Worm (Caenorhabditis elegans) whole organism, early embryonic: ENCODE results near the gene kin-18.

Source experiments
- B0310.2 ChIP-seq: sonication (generic microtip); optimal IDR thresholded peaks from 2 replicates; lab custom pipeline; 2016; ENCODE audit warnings: mild to moderate bottlenecking, missing genetic modification characterization, missing compliant biosample characterization
- aly-1 ChIP-seq: sonication (generic microtip); optimal IDR thresholded peaks from 2 replicates; lab custom pipeline; 2016; ENCODE audit warnings: missing genetic modification characterization, missing compliant biosample characterization
- ama-1 ChIP-seq: fragments of 150-350 bp; optimal IDR thresholded peaks from 2 replicates; lab custom pipeline; 2014
- ceh-13 ChIP-seq: fragments of 200-800 bp; sonication (Bioruptor generic); optimal IDR thresholded peaks from 2 replicates; lab custom pipeline; 2018; ENCODE audit warnings: mild to moderate bottlenecking, missing genetic modification characterization, missing compliant biosample characterization
- flt-1 ChIP-seq: fragments of 200-800 bp; sonication (Bioruptor generic); IDR thresholded peaks from 2 replicates; pipeline ENCODE4 v1.3.6; 2022; ENCODE audit warnings: missing genetic modification characterization, missing compliant biosample characterization
- hmbx-1 ChIP-seq: sonication (generic microtip); optimal IDR thresholded peaks from 2 replicates; lab custom pipeline; 2016; ENCODE audit warnings: mild to moderate bottlenecking, missing genetic modification characterization, missing compliant biosample characterization
- pes-1 ChIP-seq: fragments of 200-800 bp; sonication (Bioruptor generic); IDR thresholded peaks from 2 replicates; pipeline ENCODE4 v1.3.6; 2022; ENCODE audit warnings: missing genetic modification reagents, missing genetic modification characterization, missing compliant biosample characterization
- tbx-37 ChIP-seq: fragments of 200-800 bp; sonication (Bioruptor generic); conservative IDR thresholded peaks from 2 replicates; pipeline ENCODE4 v1.3.6; 2022; ENCODE audit warnings: missing genetic modification reagents, missing genetic modification characterization, missing compliant biosample characterization
- tra-4 ChIP-seq: sonication (generic microtip); optimal IDR thresholded peaks from 2 replicates; lab custom pipeline; 2017; ENCODE audit warnings: missing genetic modification characterization, missing compliant biosample characterization

DNA sequence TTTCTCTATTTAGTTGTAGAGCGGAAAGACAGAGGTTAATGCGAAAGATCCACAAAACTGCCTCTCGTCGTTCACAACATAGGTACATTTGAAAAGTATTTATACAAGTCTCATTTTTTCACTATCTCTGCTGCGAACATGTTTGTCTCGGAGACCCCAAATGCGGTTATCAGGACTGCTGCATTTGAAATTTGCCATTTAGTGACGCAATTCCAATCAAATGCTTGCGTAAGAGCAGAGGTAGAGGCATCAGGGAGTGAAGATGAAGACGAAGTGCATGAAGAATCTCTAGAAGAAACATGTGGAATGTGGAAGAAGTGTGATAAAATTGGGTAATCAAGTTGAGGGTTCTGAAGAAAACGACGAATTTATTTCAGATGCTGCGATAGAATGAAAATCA lies 15.7 kb downstream of the kin-18 start:
- TF ChIP-seq aly-1 (no peak), ama-1 (no peak), hmbx-1 (tag; lab: Kevin White, UChicago) (no peak), tra-4 (no peak), tbx-37 (GFP tag; lab: Robert Waterston, UW) (no peak), ceh-13 (GFP tag; lab: Kevin White, UChicago) (no peak), pes-1 (GFP tag; lab: Robert Waterston, UW) (no peak), flt-1 (GFP tag; lab: Robert Waterston, UW) (no peak), B0310.2 (tag; lab: Kevin White, UChicago) (no peak)
